Fruit fly (Drosophila melanogaster): ENCODE measurements around the gene CG3719.
A peak's percentile ranks its signal among the peaks of the same experiment; 100 is the strongest.

CG3719 gene

dm6 chrX:1370104-1370802, 10.0 kb downstream of the CG3719 start, which contains the start of gene ssx (continued):
- TF ChIP-seq CG8281 (tag; optimal IDR thresholded peaks at IDR 0.05) (peak; percentile 94), CG2120 (GFP tag; optimal IDR thresholded peaks at IDR 0.05) (peak; percentile 74), hkb (optimal IDR thresholded peaks at IDR 0.05) (no peak), hkb (GFP tag; IDR thresholded peaks at IDR 0.05) (peak; percentile 63), CG9817 (tag; optimal IDR thresholded peaks at IDR 0.05) (peak; percentile 20), trem (tag; optimal IDR thresholded peaks at IDR 0.05) (peak; percentile 50), HmgZ (tag; optimal IDR thresholded peaks at IDR 0.05) (peak; percentile 23), CG8388 (GFP tag; optimal IDR thresholded peaks at IDR 0.05) (peak; percentile 30), CG10979 (tag; optimal IDR thresholded peaks at IDR 0.05) (peak; percentile 23), CG14710 (tag; optimal IDR thresholded peaks at IDR 0.05) (peak; percentile 28), toy (GFP tag; IDR thresholded peaks at IDR 0.05) (no peak), C15 (GFP tag; IDR thresholded peaks at IDR 0.05) (no peak), CG32767 (GFP tag; IDR thresholded peaks at IDR 0.05) (0 out of 2 replicates have a peak, but pooled peaks have one; percentile 35), tgo (GFP tag; IDR thresholded peaks at IDR 0.05) (no peak), CG9876 (GFP tag; optimal IDR thresholded peaks at IDR 0.05) (no peak), Mad (GFP tag; optimal IDR thresholded peaks at IDR 0.05) (peak; percentile 10), TFAM (GFP tag; optimal IDR thresholded peaks at IDR 0.05) (no peak), wdn (GFP tag; IDR thresholded peaks at IDR 0.05) (peak; percentile 44; the same call in 1 of the 2 replicates), grau (tag; optimal IDR thresholded peaks at IDR 0.05) (peak; percentile 39), knrl (GFP tag; IDR thresholded peaks at IDR 0.05; ENCODE audit: partially characterized antibody) (peak; percentile 76), CG18599 (GFP tag; optimal IDR thresholded peaks at IDR 0.05) (no peak), CG14014 (GFP tag; IDR thresholded peaks at IDR 0.05) (0 out of 2 replicates have a peak, but pooled peaks have one; percentile 50), luna (GFP tag; optimal IDR thresholded peaks at IDR 0.05) (peak; percentile 13), CG15514 (GFP tag; optimal IDR thresholded peaks at IDR 0.05) (peak; percentile 98), cg (GFP tag; optimal IDR thresholded peaks at IDR 0.05) (peak; percentile 89)

dm6 chrX:1368949-1369348, 11.3 kb downstream of the CG3719 start, which contains the start of gene CG14770:
CG14770 (plus strand) TSS chrX:1369249.
- TF ChIP-seq CG16813 (GFP tag; IDR thresholded peaks at IDR 0.05; ENCODE audit: partially characterized antibody): no peak
- no peak for TF ChIP-seq Gug (GFP tag; IDR thresholded peaks at IDR 0.05)
- TF ChIP-seq dysf (GFP tag; IDR thresholded peaks at IDR 0.05): no peak
- no peak for TF ChIP-seq zf30C (GFP tag; optimal IDR thresholded peaks at IDR 0.05)
- no peak for TF ChIP-seq slbo (GFP tag; IDR thresholded peaks at IDR 0.05)
- TF ChIP-seq Neu2 (GFP tag; optimal IDR thresholded peaks at IDR 0.05; ENCODE audit: borderline replicate concordance): no peak
- no peak for TF ChIP-seq CG32767 (GFP tag; IDR thresholded peaks at IDR 0.05)
- TF ChIP-seq Fer2 (tag; optimal IDR thresholded peaks at IDR 0.05): no peak
- no peak for TF ChIP-seq CG4360 (GFP tag; IDR thresholded peaks at IDR 0.05)
- no peak for TF ChIP-seq lilli (GFP tag; optimal IDR thresholded peaks at IDR 0.05)
- no peak for TF ChIP-seq pzg (GFP tag; optimal IDR thresholded peaks at IDR 0.05)
- no peak for TF ChIP-seq CG2875 (GFP tag; optimal IDR thresholded peaks at IDR 0.05)
- no peak for TF ChIP-seq CG11695 (GFP tag; IDR thresholded peaks at IDR 0.05)
- TF ChIP-seq CG8290 (GFP tag; optimal IDR thresholded peaks at IDR 0.05): no peak
- no peak for TF ChIP-seq CG8290 (tag; optimal IDR thresholded peaks at IDR 0.05)
- TF ChIP-seq CG11093 (GFP tag; IDR thresholded peaks at IDR 0.05): no peak
- TF ChIP-seq Lpt (GFP tag; optimal IDR thresholded peaks at IDR 0.05): no peak
- TF ChIP-seq CG4282 (GFP tag; optimal IDR thresholded peaks at IDR 0.05): no peak

All from whole organism, embryonic.